Worm (Caenorhabditis elegans) whole organism, L4 larva: ENCODE data around the gene ssq-3.

Source experiments
- D1046.2 ChIP-seq: fragments of 200-800 bp; sonication (Bioruptor generic); IDR thresholded peaks from 2 replicates; pipeline ENCODE4 v1.3.6; 2022; ENCODE audit warnings: missing genetic modification characterization, missing compliant biosample characterization
- F49E8.2 ChIP-seq: sonication (generic microtip); optimal IDR thresholded peaks from 2 replicates; lab custom pipeline; 2016; ENCODE audit warnings: missing compliant biosample characterization, mild to moderate bottlenecking, missing genetic modification characterization, borderline replicate concordance
- T26A8.4 ChIP-seq: fragments of 200-800 bp; sonication (Bioruptor generic); IDR thresholded peaks from 2 replicates; pipeline ENCODE4 v1.3.6; 2022; ENCODE audit warnings: missing genetic modification characterization, missing compliant biosample characterization
- Y48G9A.11 ChIP-seq: fragments of 200-800 bp; sonication (Bioruptor generic); IDR thresholded peaks from 2 replicates; pipeline ENCODE4 v1.3.6; 2022; ENCODE audit warnings: missing genetic modification reagents, missing genetic modification characterization, missing compliant biosample characterization
- Y5F2A.4 ChIP-seq: fragments of 200-800 bp; sonication (Bioruptor generic); optimal IDR thresholded peaks from 2 replicates; lab custom pipeline; 2018; ENCODE audit warnings: mild to moderate bottlenecking, missing genetic modification characterization, missing compliant biosample characterization
- aha-1 ChIP-seq: fragments of 150-350 bp; peaks from one replicate; lab custom pipeline; 2014; ENCODE audit warnings: missing biosample characterization, missing genetic modification characterization
- aly-2 ChIP-seq: sonication (generic microtip); optimal IDR thresholded peaks from 2 replicates; lab custom pipeline; 2018; ENCODE audit warnings: missing biosample characterization, missing genetic modification characterization
- ama-1 ChIP-seq: fragments of 150-350 bp; optimal IDR thresholded peaks from 2 replicates; lab custom pipeline; 2014; ENCODE audit warnings: inconsistent platforms, mixed read lengths
- arid-1 ChIP-seq: fragments of 200-800 bp; sonication (Bioruptor generic); conservative IDR thresholded peaks from 2 replicates; pipeline ENCODE4 v1.3.6; 2022; ENCODE audit warnings: missing genetic modification reagents, missing genetic modification characterization, missing compliant biosample characterization
- ceh-62 ChIP-seq: sonication (generic microtip); optimal IDR thresholded peaks from 2 replicates; lab custom pipeline; 2017; ENCODE audit warnings: missing biosample characterization, missing genetic modification characterization
- ces-1 ChIP-seq: fragments of 150-350 bp; sonication (generic microtip); optimal IDR thresholded peaks from 4 replicates; lab custom pipeline; 2014; ENCODE audit warnings: missing biosample characterization, missing genetic modification reagents, missing genetic modification characterization
- ctbp-1 ChIP-seq: fragments of 200-800 bp; sonication (Bioruptor generic); IDR thresholded peaks from 2 replicates; pipeline ENCODE4 v1.3.6; 2022; ENCODE audit warnings: missing genetic modification reagents, missing genetic modification characterization, missing compliant biosample characterization
- daf-12 ChIP-seq: fragments of 150-350 bp; optimal IDR thresholded peaks from 2 replicates; lab custom pipeline; 2014; ENCODE audit warnings: missing biosample characterization, missing genetic modification reagents, missing genetic modification characterization
- daf-16 ChIP-seq, 3 experiments: sonication (generic microtip); optimal IDR thresholded peaks; 2 replicates each; lab custom pipeline; 2016 to 2017; ENCODE audit warnings: missing genetic modification characterization in 3 of 3, missing genetic modification reagents in 3 of 3, mild to moderate bottlenecking in 2 of 3, missing compliant biosample characterization in 2 of 3, missing biosample characterization in 1 of 3, moderate library complexity in 1 of 3
- dmd-6 ChIP-seq: fragments of 200-800 bp; sonication (Bioruptor generic); IDR thresholded peaks from 2 replicates; pipeline ENCODE4 v1.3.6; 2022; ENCODE audit warnings: missing genetic modification reagents, missing genetic modification characterization, missing compliant biosample characterization
- dmd-9 ChIP-seq: fragments of 200-800 bp; sonication (Bioruptor generic); IDR thresholded peaks from 2 replicates; pipeline ENCODE4 v1.3.6; 2022; ENCODE audit warnings: missing genetic modification reagents, missing genetic modification characterization, missing compliant biosample characterization
- dpl-1 ChIP-seq: fragments of 150-350 bp; optimal IDR thresholded peaks from 2 replicates; lab custom pipeline; 2014; ENCODE audit warnings: missing biosample characterization, missing genetic modification reagents, missing genetic modification characterization
- dve-1 ChIP-seq: sonication (generic microtip); optimal IDR thresholded peaks from 2 replicates; lab custom pipeline; 2017; ENCODE audit warnings: antibody characterized with exemption, mild to moderate bottlenecking, missing genetic modification characterization, missing compliant biosample characterization; ENCODE audit not compliant: insufficient read depth
- egl-43 ChIP-seq: fragments of 200-800 bp; sonication (Bioruptor generic); IDR thresholded peaks from 2 replicates; pipeline ENCODE4 v1.3.6; 2022; ENCODE audit warnings: missing genetic modification reagents, missing genetic modification characterization, missing compliant biosample characterization
- fkh-10 ChIP-seq: fragments of 150-350 bp; optimal IDR thresholded peaks from 2 replicates; lab custom pipeline; 2014; ENCODE audit warnings: missing biosample characterization, missing genetic modification reagents, missing genetic modification characterization
- hlh-11 ChIP-seq: fragments of 200-800 bp; sonication (Bioruptor generic); optimal IDR thresholded peaks from 2 replicates; lab custom pipeline; 2018; ENCODE audit warnings: mild to moderate bottlenecking, missing genetic modification characterization, missing compliant biosample characterization
- hlh-30 ChIP-seq: sonication (generic microtip); optimal IDR thresholded peaks from 2 replicates; lab custom pipeline; 2017; ENCODE audit warnings: antibody characterized with exemption, mild to moderate bottlenecking, missing genetic modification characterization, missing compliant biosample characterization; ENCODE audit not compliant: insufficient read depth
- jun-1 ChIP-seq: fragments of 150-350 bp; optimal IDR thresholded peaks from 2 replicates; lab custom pipeline; 2014; ENCODE audit warnings: missing biosample characterization, missing genetic modification reagents, missing genetic modification characterization
- lin-1 ChIP-seq: fragments of 200-800 bp; sonication (Bioruptor generic); IDR thresholded peaks from 2 replicates; pipeline ENCODE4 v1.3.6; 2022; ENCODE audit warnings: missing genetic modification reagents, missing genetic modification characterization, missing compliant biosample characterization
- lin-15B ChIP-seq: fragments of 150-350 bp; sonication (generic microtip); optimal IDR thresholded peaks from 3 replicates; lab custom pipeline; 2014; ENCODE audit warnings: missing biosample characterization, missing genetic modification characterization
- lin-38 ChIP-seq: fragments of 200-800 bp; sonication (Bioruptor generic); IDR thresholded peaks from 2 replicates; pipeline ENCODE4 v1.3.6; 2022; ENCODE audit warnings: missing genetic modification reagents, missing genetic modification characterization, missing compliant biosample characterization
- lin-39 ChIP-seq: fragments of 150-350 bp; optimal IDR thresholded peaks from 2 replicates; lab custom pipeline; 2014; ENCODE audit warnings: missing biosample characterization, missing genetic modification reagents, missing genetic modification characterization
- lsy-2 ChIP-seq, 2 experiments: fragments of 150-350 bp in 1 of 2; sonication (generic microtip) in 1 of 2; optimal IDR thresholded peaks; 2 replicates each; lab custom pipeline; 2014 to 2017; ENCODE audit warnings: missing biosample characterization in 2 of 2, missing genetic modification characterization in 2 of 2
- madf-9 ChIP-seq: fragments of 200-800 bp; sonication (Bioruptor generic); conservative IDR thresholded peaks from 2 replicates; pipeline ENCODE4 v1.3.6; 2022; ENCODE audit warnings: missing genetic modification reagents, missing genetic modification characterization, missing compliant biosample characterization
- mdl-1 ChIP-seq, 2 experiments: fragments of 150-350 bp in 1 of 2; sonication (generic microtip) in 1 of 2; optimal IDR thresholded peaks; 2 replicates each; lab custom pipeline; 2014 to 2017; ENCODE audit warnings: missing biosample characterization in 2 of 2, missing genetic modification characterization in 2 of 2
- mdt-29 ChIP-seq: fragments of 200-800 bp; sonication (Bioruptor generic); IDR thresholded peaks from 2 replicates; pipeline ENCODE4 v1.3.6; 2022; ENCODE audit warnings: missing genetic modification reagents, missing genetic modification characterization, missing compliant biosample characterization
- mep-1 ChIP-seq: fragments of 150-350 bp; sonication (generic microtip); optimal IDR thresholded peaks from 3 replicates; lab custom pipeline; 2014; ENCODE audit warnings: missing biosample characterization, missing genetic modification characterization
- mes-2 ChIP-seq: sonication (generic microtip); optimal IDR thresholded peaks from 2 replicates; lab custom pipeline; 2016; ENCODE audit warnings: missing genotype, mild to moderate bottlenecking, missing genetic modification characterization, missing compliant biosample characterization; ENCODE audit not compliant: poor library complexity, severe bottlenecking
- nhr-10 ChIP-seq: fragments of 150-350 bp; optimal IDR thresholded peaks from 2 replicates; lab custom pipeline; 2014; ENCODE audit warnings: missing biosample characterization, missing genetic modification characterization
- nhr-102 ChIP-seq: sonication (generic microtip); optimal IDR thresholded peaks from 2 replicates; lab custom pipeline; 2016; ENCODE audit warnings: mild to moderate bottlenecking, missing genetic modification characterization, moderate library complexity, missing compliant biosample characterization
- nhr-237 ChIP-seq: sonication (generic microtip); optimal IDR thresholded peaks from 2 replicates; lab custom pipeline; 2017; ENCODE audit warnings: missing biosample characterization, missing genetic modification characterization
- nhr-28 ChIP-seq: fragments of 150-350 bp; optimal IDR thresholded peaks from 2 replicates; lab custom pipeline; 2014; ENCODE audit warnings: missing biosample characterization, missing genetic modification characterization
- nhr-41 ChIP-seq: fragments of 200-800 bp; sonication (Bioruptor generic); IDR thresholded peaks from 2 replicates; pipeline ENCODE4 v1.3.6; 2022; ENCODE audit warnings: missing genetic modification reagents, missing genetic modification characterization, missing compliant biosample characterization
- nhr-77 ChIP-seq: fragments of 150-350 bp; optimal IDR thresholded peaks from 2 replicates; lab custom pipeline; 2014; ENCODE audit warnings: missing biosample characterization, missing genetic modification characterization
- pha-4 ChIP-seq, 2 experiments: fragments of 150-350 bp in 1 of 2; fragments of 200-800 bp in 1 of 2; sonication (Bioruptor generic) in 1 of 2; IDR thresholded peaks in 1 of 2; optimal IDR thresholded peaks in 1 of 2; 2 replicates each; pipeline versions ENCODE4 v1.3.6 to Lab custom; 2014 to 2022; ENCODE audit warnings: missing genetic modification characterization in 2 of 2, missing genetic modification reagents in 2 of 2, missing biosample characterization in 1 of 2, missing compliant biosample characterization in 1 of 2
- rbr-2 ChIP-seq: sonication (generic microtip); optimal IDR thresholded peaks from 2 replicates; lab custom pipeline; 2016; ENCODE audit warnings: missing genotype, missing genetic modification characterization, missing compliant biosample characterization
- snpc-1.2 ChIP-seq: fragments of 200-800 bp; sonication (Bioruptor generic); IDR thresholded peaks from 2 replicates; pipeline ENCODE4 v1.3.6; 2022; ENCODE audit warnings: missing genetic modification reagents, missing genetic modification characterization, missing compliant biosample characterization
- spr-3 ChIP-seq: fragments of 200-800 bp; sonication (Bioruptor generic); optimal IDR thresholded peaks from 2 replicates; lab custom pipeline; 2018; ENCODE audit warnings: mild to moderate bottlenecking, missing genetic modification characterization, missing compliant biosample characterization
- tag-97 ChIP-seq: fragments of 200-800 bp; sonication (Bioruptor generic); IDR thresholded peaks from 2 replicates; pipeline ENCODE4 v1.3.6; 2022; ENCODE audit warnings: missing genetic modification characterization, missing compliant biosample characterization
- unc-130 ChIP-seq: sonication (generic microtip); optimal IDR thresholded peaks from 2 replicates; lab custom pipeline; 2016; ENCODE audit warnings: missing genetic modification reagents, missing genetic modification characterization, missing compliant biosample characterization
- unc-39 ChIP-seq: sonication (generic microtip); optimal IDR thresholded peaks from 2 replicates; lab custom pipeline; 2017; ENCODE audit warnings: missing biosample characterization, missing genetic modification characterization
- vab-7 ChIP-seq: fragments of 200-800 bp; sonication (Bioruptor generic); IDR thresholded peaks from 2 replicates; pipeline ENCODE4 v1.3.6; 2022; ENCODE audit warnings: missing genetic modification reagents, missing genetic modification characterization, missing compliant biosample characterization
- zip-2 ChIP-seq: fragments of 150-350 bp; optimal IDR thresholded peaks from 2 replicates; lab custom pipeline; 2014; ENCODE audit warnings: missing biosample characterization, missing genetic modification characterization

ssq-3 gene

ce11 chrIV:7144670-7145257, 33.4 kb downstream of the ssq-3 start, which contains the start of gene hecd-1 (continued):
- no peak for TF ChIP-seq daf-12 (tag; lab: Kevin White, UChicago)
- TF ChIP-seq snpc-1.2, result no peak
- TF ChIP-seq ceh-62 (tag; lab: Kevin White, UChicago), result no peak

- TF ChIP-seq nhr-102 (tag; lab: Kevin White, UChicago), result no peak
- TF ChIP-seq snpc-1.2, result no peak
- TF ChIP-seq nhr-10, result no peak
- no peak for TF ChIP-seq T26A8.4 (GFP tag; lab: Robert Waterston, UW)
- TF ChIP-seq dve-1, result peak; percentile 25
- no peak for TF ChIP-seq daf-16 (GFP tag; optimal IDR thresholded peaks at IDR 0.05; lab: Kevin White, UChicago)
- peak; percentile 75 for TF ChIP-seq daf-16 (tag; optimal IDR thresholded peaks at IDR 0.05; lab: Kevin White, UChicago)
- TF ChIP-seq fkh-10 (GFP tag; lab: Kevin White, UChicago), result peak; percentile 15
- TF ChIP-seq spr-3 (GFP tag; lab: Kevin White, UChicago), result no peak
- no peak for TF ChIP-seq nhr-237 (tag; lab: Kevin White, UChicago)
- peak; percentile 57 for TF ChIP-seq nhr-28 (tag; lab: Kevin White, UChicago)
- TF ChIP-seq lin-39, result no peak
- no peak for TF ChIP-seq dmd-6 (GFP tag; lab: Robert Waterston, UW)
- no peak for TF ChIP-seq arid-1
- peak; percentile 69 for TF ChIP-seq hlh-11 (tag; lab: Kevin White, UChicago)
- peak; percentile 6 for TF ChIP-seq nhr-77
- no peak for TF ChIP-seq unc-130 (GFP tag; lab: Kevin White, UChicago)
- TF ChIP-seq hlh-30 (tag; lab: Kevin White, UChicago), result peak; percentile 73
- TF ChIP-seq lin-1 (GFP tag; lab: Robert Waterston, UW), result no peak
- no peak for TF ChIP-seq pha-4 (GFP tag; IDR thresholded peaks at IDR 0.05; lab: Robert Waterston, UW)
- TF ChIP-seq pha-4 (tag; optimal IDR thresholded peaks at IDR 0.05; lab: Kevin White, UChicago), result no peak
- TF ChIP-seq zip-2 (tag; lab: Kevin White, UChicago), result no peak
- TF ChIP-seq lin-15B (tag; lab: Kevin White, UChicago), result no peak
- TF ChIP-seq ama-1 (lab: Kevin White, UChicago), result no peak
- no peak for TF ChIP-seq ces-1 (GFP tag; lab: Kevin White, UChicago)
- TF ChIP-seq lsy-2 (tag; optimal IDR thresholded peaks at IDR 0.05; lab: Kevin White, UChicago), result peak in 1 of 2 experiments; percentile 64
- TF ChIP-seq Y5F2A.4 (GFP tag; lab: Kevin White, UChicago), result no peak
- no peak for TF ChIP-seq aly-2 (tag; lab: Kevin White, UChicago)
- no peak for TF ChIP-seq Y48G9A.11
- TF ChIP-seq lin-38 (GFP tag; lab: Robert Waterston, UW), result peak; percentile 29; the same call in 1 of the 2 replicates
- TF ChIP-seq jun-1 (tag; lab: Kevin White, UChicago), result no peak
- no peak for TF ChIP-seq dpl-1
- TF ChIP-seq rbr-2 (tag; lab: Kevin White, UChicago), result peak; percentile 13
- no peak for TF ChIP-seq nhr-41
- TF ChIP-seq D1046.2, result no peak
- TF ChIP-seq ctbp-1 (GFP tag; lab: Robert Waterston, UW), result no peak
- no peak for TF ChIP-seq egl-43
- TF ChIP-seq madf-9 (GFP tag; lab: Robert Waterston, UW), result no peak
- no peak for TF ChIP-seq tag-97 (GFP tag; lab: Robert Waterston, UW)
- no peak for TF ChIP-seq F49E8.2 (tag; lab: Kevin White, UChicago)
- peak; percentile 38 for TF ChIP-seq mep-1 (tag; lab: Kevin White, UChicago)
- no peak for TF ChIP-seq unc-39
- TF ChIP-seq vab-7 (GFP tag; lab: Robert Waterston, UW), result no peak
- no peak for TF ChIP-seq aha-1 (tag; lab: Kevin White, UChicago)
- TF ChIP-seq dmd-9 (GFP tag; lab: Robert Waterston, UW), result no peak
- TF ChIP-seq mdl-1 (tag; optimal IDR thresholded peaks at IDR 0.05; lab: Kevin White, UChicago), result no peak
- TF ChIP-seq mes-2 (tag; lab: Kevin White, UChicago), result peak; percentile 6
- no peak for TF ChIP-seq mdt-29 (GFP tag; lab: Robert Waterston, UW)
Measured at ce11 chrIV:7147722-7148121, 36.3 kb downstream of the ssq-3 start.
